Worm (Caenorhabditis elegans): ENCODE measurements around the gene R186.3.

- no peak for TF ChIP-seq ama-1 (optimal IDR thresholded peaks at IDR 0.05)
- TF ChIP-seq tbx-37 (GFP tag; conservative IDR thresholded peaks at IDR 0.05): no peak
- TF ChIP-seq hmg-4 (GFP tag; optimal IDR thresholded peaks at IDR 0.05): no peak
- no peak for TF ChIP-seq tbx-11 (GFP tag; IDR thresholded peaks at IDR 0.05)
- no peak for TF ChIP-seq tra-4 (tag; optimal IDR thresholded peaks at IDR 0.05)
- TF ChIP-seq sea-1 (GFP tag; conservative IDR thresholded peaks at IDR 0.05): no peak
These were observed 3.8 kb downstream of the R186.3 start, which contains the start of gene hrg-9 for ce11 chrV:12963192-12963591.

Measured in whole organism, early embryonic.